Fruit fly (Drosophila melanogaster): ENCODE results near the gene Elys.
A peak's percentile ranks its signal among the peaks of the same experiment; 100 is the strongest.

Gene Elys

DNA sequence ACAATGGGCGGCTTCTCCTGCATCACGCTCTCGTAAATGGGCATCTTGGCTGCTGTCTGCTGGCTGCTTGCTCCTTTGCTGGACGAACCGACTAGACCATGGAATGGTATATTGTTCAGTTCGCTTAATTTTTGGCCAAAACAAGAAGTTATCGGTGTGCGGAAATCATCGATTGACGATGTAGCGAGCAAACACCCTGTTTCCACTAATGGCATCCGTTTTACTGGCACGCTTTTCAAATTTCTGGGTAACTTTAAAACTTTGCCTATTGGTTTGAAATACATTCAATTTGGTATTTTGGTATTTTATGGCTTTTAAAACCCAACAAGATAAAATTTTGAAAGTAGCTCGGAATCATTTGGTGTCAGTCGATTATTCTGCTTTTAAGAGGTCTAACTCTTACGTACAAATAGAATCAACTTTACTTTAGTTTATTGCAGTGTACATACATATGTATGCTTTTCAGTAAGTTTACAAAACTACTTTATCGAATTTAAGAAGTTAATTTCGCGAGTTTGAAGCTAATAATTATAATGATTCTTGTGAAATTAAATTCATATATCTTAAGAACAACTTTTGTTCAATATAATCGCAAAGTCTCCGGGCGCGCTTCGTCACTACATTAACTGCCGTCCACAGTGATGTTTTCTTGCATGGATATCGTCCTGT lies 6.1 kb upstream of the Elys start, which contains the start of gene Arp10 (continued):
- TF ChIP-seq CG7839 (tag; optimal IDR thresholded peaks at IDR 0.05) (no peak), NC2α (GFP tag; optimal IDR thresholded peaks at IDR 0.05) (no peak), CG2116 (GFP tag; optimal IDR thresholded peaks at IDR 0.05) (peak; percentile 61), prd (optimal IDR thresholded peaks at IDR 0.05) (no peak), prd (GFP tag; IDR thresholded peaks at IDR 0.05) (no peak), CG8388 (GFP tag; optimal IDR thresholded peaks at IDR 0.05) (no peak), Pdp1 (GFP tag; optimal IDR thresholded peaks at IDR 0.05) (peak; percentile 23 to 27), Bgb (GFP tag; IDR thresholded peaks at IDR 0.05; ENCODE audit: partially characterized antibody) (peak; percentile 43; the same call in 1 of the 2 replicates), CG2202 (tag; optimal IDR thresholded peaks at IDR 0.05) (no peak), yki (optimal IDR thresholded peaks at IDR 0.05) (no peak), CG2199 (GFP tag; IDR thresholded peaks at IDR 0.05) (no peak), btn (GFP tag; optimal IDR thresholded peaks at IDR 0.05) (no peak), Nf-YB (GFP tag; optimal IDR thresholded peaks at IDR 0.05) (no peak), CG1233 (GFP tag; optimal IDR thresholded peaks at IDR 0.05) (no peak), al (GFP tag; IDR thresholded peaks at IDR 0.05) (no peak), CG10543 (GFP tag; optimal IDR thresholded peaks at IDR 0.05) (no peak), CG2129 (GFP tag; IDR thresholded peaks at IDR 0.05; ENCODE audit: partially characterized antibody) (no peak), pzg (GFP tag; optimal IDR thresholded peaks at IDR 0.05) (peak; percentile 59), vfl (GFP tag; optimal IDR thresholded peaks at IDR 0.05) (no peak), Atf-2 (GFP tag; optimal IDR thresholded peaks at IDR 0.05) (no peak), CG14014 (GFP tag; IDR thresholded peaks at IDR 0.05) (0 out of 2 replicates have a peak, but pooled peaks have one; percentile 9), lola (GFP tag; optimal IDR thresholded peaks at IDR 0.05) (peak in 2 of 3 experiments; percentile 3 to 81), nmo (GFP tag; optimal IDR thresholded peaks at IDR 0.05) (peak; percentile 25), Mrtf (GFP tag; IDR thresholded peaks at IDR 0.05) (no peak), CG11456 (GFP tag; IDR thresholded peaks at IDR 0.05) (peak; percentile 52; the same call in 1 of the 3 replicates), CG15073 (GFP tag; optimal IDR thresholded peaks at IDR 0.05) (no peak), CG8765 (GFP tag; IDR thresholded peaks at IDR 0.05) (no peak), Dbx (GFP tag; IDR thresholded peaks at IDR 0.05) (no peak), disco-r (GFP tag; optimal IDR thresholded peaks at IDR 0.05) (no peak), Fer2 (tag; optimal IDR thresholded peaks at IDR 0.05) (no peak), CG10979 (tag; optimal IDR thresholded peaks at IDR 0.05) (no peak), klu (GFP tag; IDR thresholded peaks at IDR 0.05) (no peak), CG34224 (GFP tag; IDR thresholded peaks at IDR 0.05; ENCODE audit: partially characterized antibody) (no peak), CG13296 (GFP tag; optimal IDR thresholded peaks at IDR 0.05) (no peak), Dad (GFP tag; optimal IDR thresholded peaks at IDR 0.05) (no peak), CG11504 (tag; optimal IDR thresholded peaks at IDR 0.05) (no peak), Max (GFP tag; optimal IDR thresholded peaks at IDR 0.05) (no peak), sc (optimal IDR thresholded peaks at IDR 0.05) (no peak), sc (GFP tag; optimal IDR thresholded peaks at IDR 0.05) (no peak), sisA (GFP tag; IDR thresholded peaks at IDR 0.05) (no peak), CG14050 (GFP tag; IDR thresholded peaks at IDR 0.05) (no peak), ato (GFP tag; IDR thresholded peaks at IDR 0.05; ENCODE audit: partially characterized antibody) (peak; percentile 41; the same call in 1 of the 2 replicates), Dref (GFP tag; IDR thresholded peaks at IDR 0.05) (peak; percentile 71), abd-A (tag; optimal IDR thresholded peaks at IDR 0.05) (no peak), BtbVII (GFP tag; optimal IDR thresholded peaks at IDR 0.05) (no peak), HLH3B (GFP tag; IDR thresholded peaks at IDR 0.05) (no peak), Asciz (GFP tag; optimal IDR thresholded peaks at IDR 0.05) (no peak), Lpt (GFP tag; optimal IDR thresholded peaks at IDR 0.05) (no peak), ara (GFP tag; IDR thresholded peaks at IDR 0.05) (no peak), CG17568 (GFP tag; optimal IDR thresholded peaks at IDR 0.05) (no peak)

All from whole organism, embryonic.